Worm (Caenorhabditis elegans) whole organism, L2 larva: ENCODE measurements around the gene pmp-2.

ENCODE experiments used
- C34F6.9 ChIP-seq: fragments of 150-350 bp; optimal IDR thresholded peaks from 2 replicates; lab custom pipeline; 2014; ENCODE audit warnings: missing biosample characterization, missing genetic modification characterization
- F13H6.1 ChIP-seq: sonication (generic microtip); optimal IDR thresholded peaks from 2 replicates; lab custom pipeline; 2016; ENCODE audit warnings: missing genetic modification characterization, missing compliant biosample characterization
- R02D3.7 ChIP-seq: fragments of 150-350 bp; optimal IDR thresholded peaks from 2 replicates; lab custom pipeline; 2014; ENCODE audit warnings: missing biosample characterization, missing genetic modification characterization
- Y55F3AM.14 ChIP-seq: fragments of 200-800 bp; sonication (Bioruptor generic); optimal IDR thresholded peaks from 2 replicates; lab custom pipeline; 2018; ENCODE audit warnings: mild to moderate bottlenecking, missing genetic modification characterization, missing compliant biosample characterization
- ZK546.5 ChIP-seq: sonication (generic microtip); optimal IDR thresholded peaks from 2 replicates; lab custom pipeline; 2017; ENCODE audit warnings: missing biosample characterization, missing genetic modification characterization
- alr-1 ChIP-seq: fragments of 150-350 bp; optimal IDR thresholded peaks from 2 replicates; lab custom pipeline; 2014; ENCODE audit warnings: missing biosample characterization, missing genetic modification characterization
- aly-2 ChIP-seq: fragments of 150-350 bp; optimal IDR thresholded peaks from 2 replicates; lab custom pipeline; 2014; ENCODE audit warnings: missing biosample characterization, missing genetic modification characterization
- ama-1 ChIP-seq: fragments of 150-350 bp; optimal IDR thresholded peaks from 2 replicates; lab custom pipeline; 2018; ENCODE audit warnings: inconsistent platforms
- blmp-1 ChIP-seq: sonication (generic microtip); optimal IDR thresholded peaks from 2 replicates; lab custom pipeline; 2017; ENCODE audit warnings: missing genetic modification characterization, mild to moderate bottlenecking, missing compliant biosample characterization, antibody characterized with exemption, moderate library complexity; ENCODE audit not compliant: insufficient read depth
- ceh-16 ChIP-seq: fragments of 150-350 bp; optimal IDR thresholded peaks from 2 replicates; lab custom pipeline; 2014; ENCODE audit warnings: missing biosample characterization, missing genetic modification characterization
- ceh-82 ChIP-seq: fragments of 150-350 bp; optimal IDR thresholded peaks from 2 replicates; lab custom pipeline; 2014; ENCODE audit warnings: missing biosample characterization, missing genetic modification characterization
- crh-2 ChIP-seq: sonication (generic microtip); optimal IDR thresholded peaks from 2 replicates; lab custom pipeline; 2017; ENCODE audit warnings: missing biosample characterization, missing genetic modification characterization
- dmd-4 ChIP-seq: sonication (generic microtip); optimal IDR thresholded peaks from 2 replicates; lab custom pipeline; 2017; ENCODE audit warnings: missing biosample characterization, missing genetic modification characterization
- egl-27 ChIP-seq: sonication (generic microtip); optimal IDR thresholded peaks from 3 replicates; lab custom pipeline; 2017; ENCODE audit warnings: missing biosample characterization, missing genetic modification reagents, missing genetic modification characterization
- elt-1 ChIP-seq: fragments of 150-350 bp; optimal IDR thresholded peaks from 2 replicates; lab custom pipeline; 2014; ENCODE audit warnings: missing biosample characterization, missing genetic modification characterization
- elt-3 ChIP-seq: sonication (generic microtip); optimal IDR thresholded peaks from 2 replicates; lab custom pipeline; 2017; ENCODE audit warnings: missing biosample characterization, missing genetic modification characterization
- fos-1 ChIP-seq: fragments of 150-350 bp; optimal IDR thresholded peaks from 2 replicates; lab custom pipeline; 2014; ENCODE audit warnings: missing biosample characterization, missing genetic modification characterization
- gmeb-1 ChIP-seq: fragments of 150-350 bp; optimal IDR thresholded peaks from 2 replicates; lab custom pipeline; 2014; ENCODE audit warnings: missing biosample characterization, missing genetic modification characterization
- lin-11 ChIP-seq: fragments of 150-350 bp; sonication (generic microtip); optimal IDR thresholded peaks from 2 replicates; lab custom pipeline; 2014; ENCODE audit warnings: missing biosample characterization, missing genetic modification characterization, inconsistent platforms, mixed read lengths
- lin-13 ChIP-seq: fragments of 150-350 bp; optimal IDR thresholded peaks from 2 replicates; lab custom pipeline; 2014; ENCODE audit warnings: missing biosample characterization, missing genetic modification reagents, missing genetic modification characterization
- lin-39 ChIP-seq: fragments of 150-350 bp; optimal IDR thresholded peaks from 2 replicates; lab custom pipeline; 2014; ENCODE audit warnings: missing biosample characterization, missing genetic modification reagents, missing genetic modification characterization
- lsy-2 ChIP-seq, 2 experiments: fragments of 150-350 bp in 1 of 2; sonication (generic microtip) in 1 of 2; optimal IDR thresholded peaks; 2 replicates each; lab custom pipeline; 2014 to 2017; ENCODE audit warnings: missing biosample characterization in 2 of 2, missing genetic modification characterization in 2 of 2
- mab-5 ChIP-seq: fragments of 150-350 bp; optimal IDR thresholded peaks from 2 replicates; lab custom pipeline; 2014; ENCODE audit warnings: missing biosample characterization, missing genetic modification characterization
- mbf-1 ChIP-seq: sonication (generic microtip); optimal IDR thresholded peaks from 2 replicates; lab custom pipeline; 2017; ENCODE audit warnings: missing biosample characterization, missing genetic modification characterization
- mdl-1 ChIP-seq, 2 experiments: fragments of 150-350 bp in 1 of 2; sonication (generic microtip) in 1 of 2; optimal IDR thresholded peaks; 2 replicates each; lab custom pipeline; 2017; ENCODE audit warnings: missing biosample characterization in 2 of 2, missing genetic modification characterization in 2 of 2
- nhr-10 ChIP-seq: sonication (generic microtip); optimal IDR thresholded peaks from 2 replicates; lab custom pipeline; 2017; ENCODE audit warnings: missing biosample characterization, missing genetic modification characterization
- nhr-11 ChIP-seq: fragments of 150-350 bp; optimal IDR thresholded peaks from 2 replicates; lab custom pipeline; 2014; ENCODE audit warnings: missing biosample characterization, missing genetic modification characterization
- nhr-12 ChIP-seq: fragments of 150-350 bp; optimal IDR thresholded peaks from 2 replicates; lab custom pipeline; 2014; ENCODE audit warnings: missing biosample characterization, missing genetic modification characterization
- nhr-129 ChIP-seq: fragments of 150-350 bp; optimal IDR thresholded peaks from 2 replicates; lab custom pipeline; 2014; ENCODE audit warnings: missing biosample characterization, missing genetic modification characterization
- nhr-21 ChIP-seq: fragments of 150-350 bp; optimal IDR thresholded peaks from 2 replicates; lab custom pipeline; 2014; ENCODE audit warnings: missing biosample characterization, missing genetic modification characterization
- nhr-23 ChIP-seq: fragments of 150-350 bp; optimal IDR thresholded peaks from 2 replicates; lab custom pipeline; 2014; ENCODE audit warnings: missing biosample characterization, missing genetic modification reagents, missing genetic modification characterization
- nhr-237 ChIP-seq: fragments of 150-350 bp; optimal IDR thresholded peaks from 2 replicates; lab custom pipeline; 2014; ENCODE audit warnings: missing biosample characterization, missing genetic modification characterization
- nhr-25 ChIP-seq: fragments of 150-350 bp; sonication (generic microtip); optimal IDR thresholded peaks from 3 replicates; lab custom pipeline; 2014; ENCODE audit warnings: missing biosample characterization, missing genetic modification characterization
- nhr-6 ChIP-seq: fragments of 150-350 bp; optimal IDR thresholded peaks from 2 replicates; lab custom pipeline; 2014; ENCODE audit warnings: missing biosample characterization, missing genetic modification characterization
- nhr-77 ChIP-seq: fragments of 150-350 bp; optimal IDR thresholded peaks from 2 replicates; lab custom pipeline; 2014; ENCODE audit warnings: missing biosample characterization, missing genetic modification characterization
- peb-1 ChIP-seq: fragments of 150-350 bp; optimal IDR thresholded peaks from 2 replicates; lab custom pipeline; 2014; ENCODE audit warnings: missing biosample characterization, missing genetic modification characterization
- sem-4 ChIP-seq: fragments of 150-350 bp; optimal IDR thresholded peaks from 2 replicates; lab custom pipeline; 2014; ENCODE audit warnings: missing biosample characterization, missing genetic modification reagents, missing genetic modification characterization
- skn-1 ChIP-seq: sonication (generic microtip); optimal IDR thresholded peaks from 2 replicates; lab custom pipeline; 2017; ENCODE audit warnings: missing biosample characterization, missing genetic modification characterization
- sma-3 ChIP-seq: sonication (generic microtip); optimal IDR thresholded peaks from 2 replicates; lab custom pipeline; 2016; ENCODE audit warnings: missing genetic modification reagents, missing genetic modification characterization, missing compliant biosample characterization
- sma-9 ChIP-seq, 2 experiments: fragments of 150-350 bp in 1 of 2; sonication (generic microtip) in 1 of 2; optimal IDR thresholded peaks; 2 replicates each; lab custom pipeline; 2014 to 2016; ENCODE audit warnings: missing genetic modification characterization in 2 of 2, mild to moderate bottlenecking in 1 of 2, missing biosample characterization in 1 of 2, missing compliant biosample characterization in 1 of 2, missing genetic modification reagents in 1 of 2, moderate library complexity in 1 of 2
- snpc-4 ChIP-seq: fragments of 150-350 bp; optimal IDR thresholded peaks from 2 replicates; lab custom pipeline; 2014; ENCODE audit warnings: missing biosample characterization, missing genetic modification characterization
- unc-39 ChIP-seq: fragments of 150-350 bp; optimal IDR thresholded peaks from 2 replicates; lab custom pipeline; 2014; ENCODE audit warnings: missing biosample characterization, missing genetic modification characterization
- unc-55 ChIP-seq: fragments of 150-350 bp; sonication (generic microtip); optimal IDR thresholded peaks from 3 replicates; lab custom pipeline; 2014; ENCODE audit warnings: missing biosample characterization, missing genetic modification reagents, missing genetic modification characterization
- unc-62 ChIP-seq: fragments of 150-350 bp; optimal IDR thresholded peaks from 2 replicates; lab custom pipeline; 2014; ENCODE audit warnings: missing biosample characterization, missing genetic modification reagents, missing genetic modification characterization
- zag-1 ChIP-seq: fragments of 150-350 bp; optimal IDR thresholded peaks from 2 replicates; lab custom pipeline; 2014; ENCODE audit warnings: missing biosample characterization, missing genetic modification characterization
- ztf-1 ChIP-seq: fragments of 200-800 bp; sonication (Bioruptor generic); conservative IDR thresholded peaks from 2 replicates; pipeline ENCODE4 v1.3.6; 2022; ENCODE audit warnings: missing genetic modification characterization, missing compliant biosample characterization
- ztf-11 ChIP-seq: sonication (generic microtip); optimal IDR thresholded peaks from 2 replicates; lab custom pipeline; 2017; ENCODE audit warnings: missing biosample characterization, missing genetic modification characterization
- ztf-4 ChIP-seq: fragments of 150-350 bp; optimal IDR thresholded peaks from 2 replicates; lab custom pipeline; 2014; ENCODE audit warnings: missing biosample characterization, missing genetic modification characterization

The pmp-2 gene

DNA sequence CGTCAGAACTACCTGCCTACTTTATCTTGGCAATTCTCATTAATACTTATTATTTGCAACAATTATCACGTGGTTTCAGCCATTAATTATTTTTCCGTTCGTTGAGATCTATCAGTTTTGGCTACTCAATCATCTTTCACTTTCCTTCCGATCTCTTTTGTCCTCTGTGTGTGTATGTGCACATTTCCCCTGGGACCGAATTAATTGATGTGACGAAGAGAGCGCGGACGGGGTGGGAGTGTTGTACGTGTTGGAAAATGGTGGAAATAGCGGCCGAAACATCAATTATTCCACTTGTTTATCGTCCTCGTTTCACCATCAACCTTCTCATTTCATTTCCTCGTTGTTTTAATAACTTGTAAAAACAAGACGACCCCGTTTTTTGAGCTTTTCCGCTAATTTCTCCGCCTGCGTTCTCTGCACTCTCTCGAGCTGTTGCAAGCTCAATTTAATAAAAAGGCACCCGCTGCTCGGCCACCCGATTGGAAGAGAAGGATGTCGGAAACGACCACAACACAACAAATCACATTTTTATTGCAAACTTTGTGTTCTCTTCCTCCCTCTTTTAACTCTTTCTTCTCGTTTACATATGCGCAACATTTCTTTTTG, 49.2 kb downstream of the pmp-2 start:
- TF ChIP-seq mdl-1 (tag; optimal IDR thresholded peaks at IDR 0.05; lab: Kevin White, UChicago) (peak in 1 of 2 experiments; percentile 64), alr-1 (no peak), ZK546.5 (tag; lab: Kevin White, UChicago) (no peak), C34F6.9 (tag; lab: Kevin White, UChicago) (peak; percentile 35), mab-5 (tag; lab: Kevin White, UChicago) (peak; percentile 94), unc-55 (no peak), aly-2 (tag; lab: Kevin White, UChicago) (no peak), lin-13 (GFP tag; lab: Kevin White, UChicago) (no peak), nhr-25 (tag; lab: Kevin White, UChicago) (peak; percentile 45), ztf-4 (tag; lab: Kevin White, UChicago) (peak; percentile 22), sma-9 (GFP tag; optimal IDR thresholded peaks at IDR 0.05; lab: Kevin White, UChicago) (peak; percentile 42), sma-9 (tag; optimal IDR thresholded peaks at IDR 0.05; lab: Kevin White, UChicago) (no peak), blmp-1 (tag; lab: Kevin White, UChicago) (no peak), nhr-21 (tag; lab: Kevin White, UChicago) (no peak), ceh-82 (no peak), nhr-77 (tag; lab: Kevin White, UChicago) (no peak), crh-2 (tag; lab: Kevin White, UChicago) (peak; percentile 30), skn-1 (no peak), nhr-129 (tag; lab: Kevin White, UChicago) (peak; percentile 18), egl-27 (peak; percentile 94), elt-3 (tag; lab: Kevin White, UChicago) (no peak), sma-3 (GFP tag; lab: Kevin White, UChicago) (no peak), unc-62 (GFP tag; lab: Kevin White, UChicago) (peak; percentile 79), ztf-1 (GFP tag; lab: Robert Waterston, UW) (no peak), nhr-11 (tag; lab: Kevin White, UChicago) (no peak), sem-4 (peak; percentile 86), nhr-23 (tag; lab: Kevin White, UChicago) (no peak), snpc-4 (tag; lab: Kevin White, UChicago) (no peak), nhr-12 (no peak), Y55F3AM.14 (no peak), ztf-11 (tag; lab: Kevin White, UChicago) (peak; percentile 19), lin-39 (tag; lab: Kevin White, UChicago) (peak; percentile 88), elt-1 (tag; lab: Kevin White, UChicago) (no peak), unc-39 (tag; lab: Kevin White, UChicago) (no peak), nhr-10 (tag; lab: Kevin White, UChicago) (no peak), lsy-2 (tag; optimal IDR thresholded peaks at IDR 0.05; lab: Kevin White, UChicago) (peak in 1 of 2 experiments; percentile 46), peb-1 (tag; lab: Kevin White, UChicago) (no peak), fos-1 (tag; lab: Kevin White, UChicago) (no peak), F13H6.1 (tag; lab: Kevin White, UChicago) (peak; percentile 31), mbf-1 (tag; lab: Kevin White, UChicago) (no peak), gmeb-1 (tag; lab: Kevin White, UChicago) (no peak), nhr-6 (tag; lab: Kevin White, UChicago) (peak; percentile 4), lin-11 (tag; lab: Kevin White, UChicago) (no peak), R02D3.7 (tag; lab: Kevin White, UChicago) (no peak), dmd-4 (no peak), ama-1 (lab: Kevin White, UChicago) (no peak), zag-1 (tag; lab: Kevin White, UChicago) (no peak), ceh-16 (tag; lab: Kevin White, UChicago) (peak; percentile 11), nhr-237 (tag; lab: Kevin White, UChicago) (no peak)
